Fruit fly (Drosophila melanogaster): ENCODE results near the gene Gss1.

The Gss1 gene

DNA sequence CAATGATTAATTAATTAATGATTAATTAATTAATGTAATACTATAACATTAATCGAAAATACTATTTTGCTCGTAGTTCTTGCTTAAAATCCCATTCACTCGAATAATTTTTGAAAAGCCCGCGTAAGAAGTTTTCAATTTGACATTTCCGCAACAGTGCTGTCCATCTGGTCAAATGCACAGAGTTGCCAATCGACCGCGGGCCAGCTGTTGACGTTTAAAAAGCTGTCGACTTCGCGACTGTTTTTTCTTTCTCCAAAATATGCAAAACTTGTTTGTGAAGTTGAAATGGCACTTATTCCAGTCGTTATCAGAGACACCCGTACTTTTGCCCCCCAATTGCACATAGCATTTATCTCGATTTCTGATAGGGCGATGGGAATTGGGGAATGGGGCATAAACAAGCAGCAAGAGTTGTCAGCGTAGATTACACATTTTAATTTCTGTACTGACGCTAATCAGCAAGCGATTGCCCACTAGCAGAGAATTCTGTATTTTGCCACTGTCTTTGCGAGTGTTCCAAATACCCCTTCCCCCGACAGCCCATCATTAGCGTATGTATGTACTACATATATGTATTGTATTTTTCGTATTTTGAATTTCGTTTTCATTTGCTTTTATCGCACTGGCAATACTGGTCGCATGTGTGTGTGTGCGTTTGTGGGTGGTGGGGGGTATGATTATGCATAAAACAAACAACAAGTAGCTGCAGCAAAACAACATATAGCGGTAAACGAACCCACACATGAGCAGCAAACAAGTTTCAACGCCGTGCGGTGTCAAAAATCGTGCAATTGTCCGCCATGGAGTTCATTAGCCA lies 32.7 kb upstream of the Gss1 start, which contains the start of gene Srx (continued):
- TF ChIP-seq CG10631 (GFP tag; optimal IDR thresholded peaks at IDR 0.05) (no peak), fd59A (GFP tag; optimal IDR thresholded peaks at IDR 0.05) (no peak), OdsH (GFP tag; optimal IDR thresholded peaks at IDR 0.05) (no peak), CG15336 (GFP tag; IDR thresholded peaks at IDR 0.05) (peak; percentile 50), Sox14 (GFP tag; optimal IDR thresholded peaks at IDR 0.05) (peak; percentile 23)

DNA sequence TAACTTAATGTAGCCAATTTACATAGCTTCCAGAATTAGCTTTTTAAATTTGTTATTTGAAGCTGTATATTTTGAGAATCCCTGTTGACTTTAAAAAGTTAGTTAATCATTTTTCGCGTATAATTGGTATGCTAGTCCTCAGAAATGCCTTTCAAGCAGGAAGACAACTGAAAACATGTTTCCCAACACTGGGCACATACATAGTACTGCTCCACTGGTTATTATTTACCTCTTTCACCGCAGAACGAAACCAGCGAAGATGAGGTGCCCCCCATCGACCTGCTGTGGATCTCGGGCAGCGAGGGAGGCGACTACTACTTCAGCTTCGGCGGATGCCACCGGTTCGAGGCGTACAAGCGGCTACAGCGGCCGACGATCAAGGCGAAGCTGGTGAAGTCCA lies 31.5 kb upstream of the Gss1 start:
- peak; percentile 22 for TF ChIP-seq dsx (GFP tag; optimal IDR thresholded peaks at IDR 0.05; ENCODE audit: poor library complexity, severe bottlenecking)
- TF ChIP-seq Eip78C (GFP tag): peak; percentile 56
- peak; percentile 40 for TF ChIP-seq svp (GFP tag)
- TF ChIP-seq net (GFP tag; optimal IDR thresholded peaks at IDR 0.05): no peak
- TF ChIP-seq Hr4 (GFP tag; optimal IDR thresholded peaks at IDR 0.05): no peak
- TF ChIP-seq Gug (GFP tag; IDR thresholded peaks at IDR 0.05): no peak
- no peak for TF ChIP-seq Sox102F (GFP tag; optimal IDR thresholded peaks at IDR 0.05)
- TF ChIP-seq Ets21C (GFP tag; optimal IDR thresholded peaks at IDR 0.05): no peak
- no peak for TF ChIP-seq ss (GFP tag; optimal IDR thresholded peaks at IDR 0.05)
- no peak for TF ChIP-seq CG8632 (GFP tag; optimal IDR thresholded peaks at IDR 0.05)
- no peak for TF ChIP-seq cyc (GFP tag; optimal IDR thresholded peaks at IDR 0.05)

DNA sequence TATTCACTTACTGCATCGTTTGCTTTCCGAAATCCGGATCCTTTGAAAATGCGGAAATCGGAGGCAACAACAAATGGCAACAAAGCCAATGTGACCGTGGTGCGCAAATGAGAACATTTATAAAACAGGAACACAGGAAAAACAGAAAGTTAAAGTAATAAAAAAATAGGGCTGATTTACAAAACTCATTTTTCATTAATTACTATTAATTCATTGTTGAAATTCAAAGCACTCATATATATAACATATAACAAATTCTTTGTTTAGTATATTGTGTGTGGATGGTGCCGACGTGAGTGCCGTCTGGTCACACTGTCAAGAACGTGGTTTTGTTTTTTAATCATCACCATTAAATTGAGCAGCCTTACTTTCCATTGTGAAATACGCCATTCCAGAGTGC lies 28.6 kb upstream of the Gss1 start, which contains the start of the genes Arp8 and CG6769:
Gene Arp8 (minus strand): TSS at position 90 of the 400 bp plus-strand sequence.
Gene CG6769 (plus strand): TSS at position 292 of the 400 bp plus-strand sequence.
- TF ChIP-seq Eip78C (GFP tag) (peak; percentile 76), CG8119 (GFP tag; IDR thresholded peaks at IDR 0.05) (no peak), salr (GFP tag; optimal IDR thresholded peaks at IDR 0.05) (no peak), Sox15 (GFP tag; optimal IDR thresholded peaks at IDR 0.05) (no peak), Smox (GFP tag; optimal IDR thresholded peaks at IDR 0.05) (peak; percentile 32), fd59A (GFP tag; optimal IDR thresholded peaks at IDR 0.05) (no peak), CG11294 (GFP tag; IDR thresholded peaks at IDR 0.05) (no peak), Sox14 (GFP tag; optimal IDR thresholded peaks at IDR 0.05) (peak; percentile 56), fd85E (GFP tag; optimal IDR thresholded peaks at IDR 0.05) (no peak), Ets96B (tag; optimal IDR thresholded peaks at IDR 0.05) (no peak), ss (GFP tag; optimal IDR thresholded peaks at IDR 0.05) (no peak), net (GFP tag; optimal IDR thresholded peaks at IDR 0.05) (no peak), CG9139 (GFP tag; optimal IDR thresholded peaks at IDR 0.05) (no peak), CG15336 (GFP tag; IDR thresholded peaks at IDR 0.05) (no peak), Ets21C (GFP tag; optimal IDR thresholded peaks at IDR 0.05) (no peak), Gug (GFP tag; IDR thresholded peaks at IDR 0.05) (no peak), svp (GFP tag) (peak; percentile 46), Eip75B (GFP tag; optimal IDR thresholded peaks at IDR 0.05) (peak; percentile 3), CG10669 (GFP tag; optimal IDR thresholded peaks at IDR 0.05) (no peak), dac (GFP tag; optimal IDR thresholded peaks at IDR 0.05) (no peak), CG3032 (tag; optimal IDR thresholded peaks at IDR 0.05) (peak; percentile 32), topi (GFP tag; optimal IDR thresholded peaks at IDR 0.05) (peak; percentile 22), CG11902 (GFP tag; optimal IDR thresholded peaks at IDR 0.05) (no peak), CG16779 (tag; optimal IDR thresholded peaks at IDR 0.05) (no peak), CG34406 (GFP tag; optimal IDR thresholded peaks at IDR 0.05) (no peak), CG1621 (tag; optimal IDR thresholded peaks at IDR 0.05) (peak; percentile 35), CG11762 (GFP tag; optimal IDR thresholded peaks at IDR 0.05; ENCODE audit: insufficient read depth) (no peak), achi (GFP tag; optimal IDR thresholded peaks at IDR 0.05) (peak; percentile 6), CG32006 (GFP tag; optimal IDR thresholded peaks at IDR 0.05) (no peak), Met (GFP tag; optimal IDR thresholded peaks at IDR 0.05) (peak; percentile 39), OdsH (GFP tag; optimal IDR thresholded peaks at IDR 0.05) (no peak), CG8632 (GFP tag; optimal IDR thresholded peaks at IDR 0.05) (no peak), pdm3 (GFP tag; optimal IDR thresholded peaks at IDR 0.05) (no peak), Hr39 (GFP tag; optimal IDR thresholded peaks at IDR 0.05) (peak; percentile 18), esn (GFP tag; optimal IDR thresholded peaks at IDR 0.05) (peak; percentile 53), Blimp-1 (GFP tag; optimal IDR thresholded peaks at IDR 0.05) (peak; percentile 34), Hr4 (GFP tag; optimal IDR thresholded peaks at IDR 0.05) (peak; percentile 8)
